Fruit fly (Drosophila melanogaster) whole organism, adult: Measurements from ENCODE around the gene CG5078.

Source experiments
- CG11617 ChIP-seq: fragments of 200-800 bp; sonication (Bioruptor generic); optimal IDR thresholded peaks from 2 replicates; lab custom pipeline; 2017; ENCODE audit warnings: mild to moderate bottlenecking, missing biosample characterization, missing genetic modification reagents, missing genetic modification characterization
- CG12768 ChIP-seq: fragments of 200-800 bp; sonication (Bioruptor generic); optimal IDR thresholded peaks from 2 replicates; lab custom pipeline; 2017; ENCODE audit warnings: missing biosample characterization, missing genetic modification characterization, mild to moderate bottlenecking, moderate library complexity, missing genetic modification reagents
- CG14711 ChIP-seq: fragments of 200-800 bp; sonication (Bioruptor generic); optimal IDR thresholded peaks from 2 replicates; lab custom pipeline; 2018; ENCODE audit warnings: missing biosample characterization, mild to moderate bottlenecking, missing genetic modification characterization, moderate library complexity
- CG1620 ChIP-seq: fragments of 200-800 bp; sonication (Bioruptor generic); optimal IDR thresholded peaks from 2 replicates; lab custom pipeline; 2016; ENCODE audit warnings: missing biosample characterization, missing genetic modification characterization
- CG33017 ChIP-seq: fragments of 200-800 bp; sonication (Bioruptor generic); optimal IDR thresholded peaks from 2 replicates; lab custom pipeline; 2018; ENCODE audit warnings: missing biosample characterization, mild to moderate bottlenecking, missing genetic modification characterization, moderate library complexity
- CG5204 ChIP-seq: fragments of 200-800 bp; sonication (Bioruptor generic); optimal IDR thresholded peaks from 2 replicates; lab custom pipeline; 2016; ENCODE audit warnings: missing biosample characterization, missing genetic modification characterization
- CG7045 ChIP-seq: fragments of 200-800 bp; sonication (Bioruptor generic); optimal IDR thresholded peaks from 2 replicates; lab custom pipeline; 2017; ENCODE audit warnings: missing biosample characterization, mild to moderate bottlenecking, missing genetic modification characterization
- CG7101 ChIP-seq: fragments of 200-800 bp; sonication (Bioruptor generic); optimal IDR thresholded peaks from 2 replicates; lab custom pipeline; 2018; ENCODE audit warnings: missing biosample characterization, mild to moderate bottlenecking, missing genetic modification characterization, moderate library complexity
- Clk ChIP-seq: fragments of 200-800 bp; sonication (Bioruptor generic); optimal IDR thresholded peaks from 2 replicates; lab custom pipeline; 2017; ENCODE audit warnings: missing biosample characterization, missing genetic modification characterization
- Crg-1 ChIP-seq: fragments of 200-800 bp; sonication (Bioruptor generic); optimal IDR thresholded peaks from 2 replicates; lab custom pipeline; 2016; ENCODE audit warnings: missing biosample characterization, missing genetic modification characterization
- Hr96 ChIP-seq: fragments of 200-800 bp; sonication (Bioruptor generic); optimal IDR thresholded peaks from 2 replicates; lab custom pipeline; 2016; ENCODE audit warnings: missing biosample characterization, missing genetic modification characterization
- Mnt ChIP-seq: fragments of 200-800 bp; sonication (Bioruptor generic); optimal IDR thresholded peaks from 2 replicates; lab custom pipeline; 2016; ENCODE audit warnings: missing biosample characterization, mild to moderate bottlenecking, missing genetic modification characterization
- bab1 ChIP-seq: fragments of 200-800 bp; sonication (Bioruptor generic); optimal IDR thresholded peaks from 3 replicates; lab custom pipeline; 2019; ENCODE audit warnings: missing biosample characterization, mild to moderate bottlenecking, missing genetic modification characterization, moderate library complexity
- cic ChIP-seq: fragments of 200-800 bp; sonication (Bioruptor generic); optimal IDR thresholded peaks from 2 replicates; lab custom pipeline; 2017; ENCODE audit warnings: missing biosample characterization, mild to moderate bottlenecking, missing genetic modification characterization, moderate library complexity
- cnc ChIP-seq, 2 experiments: fragments of >200 bp; optimal IDR thresholded peaks; 2 replicates each; lab custom pipeline; 2017
- kay ChIP-seq: fragments of 200-800 bp; sonication (Bioruptor generic); peaks from one replicate; lab custom pipeline; 2016; ENCODE audit warnings: missing biosample characterization, missing genetic modification characterization, borderline replicate concordance
- ovo ChIP-seq: fragments of 200-800 bp; sonication (Bioruptor generic); optimal IDR thresholded peaks from 2 replicates; lab custom pipeline; 2016; ENCODE audit warnings: missing biosample characterization, missing genetic modification characterization
- pad ChIP-seq: fragments of 200-800 bp; sonication (Bioruptor generic); optimal IDR thresholded peaks from 3 replicates; lab custom pipeline; 2017; ENCODE audit warnings: missing biosample characterization, missing genetic modification characterization, mild to moderate bottlenecking, moderate library complexity, missing genetic modification reagents
- tj ChIP-seq: fragments of 200-800 bp; sonication (Bioruptor generic); optimal IDR thresholded peaks from 3 replicates; lab custom pipeline; 2017; ENCODE audit warnings: missing biosample characterization, mild to moderate bottlenecking, missing genetic modification characterization, moderate library complexity
- toe ChIP-seq: fragments of 200-800 bp; sonication (Bioruptor generic); optimal IDR thresholded peaks from 2 replicates; lab custom pipeline; 2016; ENCODE audit warnings: missing biosample characterization, missing genetic modification characterization

The CG5078 gene

DNA sequence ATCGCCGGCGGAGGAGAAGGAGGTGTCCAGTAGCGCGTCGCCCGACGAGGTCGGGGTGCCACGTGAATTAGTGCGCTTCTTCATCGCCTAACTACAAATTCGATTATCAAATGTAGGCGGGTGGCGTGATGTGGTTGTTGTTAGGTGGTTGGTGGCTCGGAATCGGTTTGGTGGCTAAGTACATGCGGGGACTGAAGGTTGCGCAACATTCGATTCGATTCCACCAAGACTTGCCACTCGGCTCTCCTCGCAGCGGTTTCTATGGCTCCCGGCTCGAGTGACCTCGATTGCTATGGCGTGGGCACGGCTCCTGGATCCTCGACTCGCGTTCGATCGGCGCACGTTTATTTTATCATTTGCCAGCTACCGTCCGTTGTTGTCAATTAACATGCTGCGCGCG, 19.9 kb downstream of the CG5078 start:
- no peak for TF ChIP-seq bab1
- TF ChIP-seq toe (GFP tag; lab: Kevin White, UChicago), result no peak
- TF ChIP-seq CG11617 (GFP tag; lab: Kevin White, UChicago), result no peak
- TF ChIP-seq CG33017, result no peak
- no peak for TF ChIP-seq ovo
- TF ChIP-seq cic (GFP tag; lab: Kevin White, UChicago), result no peak
- no peak for TF ChIP-seq tj (GFP tag; lab: Kevin White, UChicago)
- TF ChIP-seq Crg-1 (GFP tag; lab: Kevin White, UChicago), result no peak
- TF ChIP-seq CG14711 (tag; lab: Kevin White, UChicago), result no peak
- TF ChIP-seq kay, result no peak
- TF ChIP-seq pad, result no peak

DNA sequence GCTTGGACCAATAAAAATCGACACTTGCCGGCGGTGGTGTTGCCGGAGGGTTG, 20.1 kb downstream of the CG5078 start, which contains the start of gene Pss:
TSS of gene Pss (minus strand) at position 32 of the 53 bp plus-strand sequence.
- TF ChIP-seq CG7101 (tag; lab: Kevin White, UChicago) (no peak), bab1 (no peak), cic (GFP tag; lab: Kevin White, UChicago) (no peak), Hr96 (no peak), CG11617 (GFP tag; lab: Kevin White, UChicago) (no peak), CG7045 (GFP tag; lab: Kevin White, UChicago) (no peak), Clk (no peak), toe (GFP tag; lab: Kevin White, UChicago) (no peak), CG33017 (no peak), Crg-1 (GFP tag; lab: Kevin White, UChicago) (no peak), CG12768 (GFP tag; lab: Kevin White, UChicago) (no peak), cnc (optimal IDR thresholded peaks at IDR 0.05; lab: Kevin White, UChicago) (no peak), Mnt (no peak), CG14711 (tag; lab: Kevin White, UChicago) (no peak), ovo (no peak), kay (no peak), tj (GFP tag; lab: Kevin White, UChicago) (no peak), CG5204 (GFP tag; lab: Kevin White, UChicago) (no peak), pad (no peak), CG1620 (GFP tag; lab: Kevin White, UChicago) (no peak)

DNA sequence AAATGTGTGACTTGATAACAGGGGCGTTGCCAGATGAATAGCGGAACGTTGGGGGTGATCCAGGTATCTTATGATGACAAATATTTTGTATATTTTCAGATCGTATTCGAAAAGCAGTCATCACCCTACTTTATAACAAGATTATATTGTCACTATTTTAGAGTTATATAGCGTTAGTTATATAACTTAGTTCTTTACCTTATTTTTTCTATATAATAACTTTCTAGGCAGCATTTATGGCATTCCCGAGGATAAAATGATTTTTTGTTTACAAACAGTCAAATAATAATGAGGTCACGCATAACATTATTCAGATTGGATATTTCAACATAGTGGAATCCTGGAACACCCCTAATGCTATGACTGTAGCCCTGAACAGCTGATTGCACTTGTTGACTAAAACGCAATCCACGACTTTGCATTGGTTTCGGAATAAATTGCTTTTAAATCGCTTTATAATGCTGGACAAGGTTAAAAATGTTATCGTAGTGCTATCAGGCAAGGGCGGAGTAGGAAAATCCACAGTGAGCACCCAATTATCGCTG, 20.4 kb downstream of the CG5078 start, which contains the start of gene Nubp2:
TSS of gene Nubp2 (plus strand) at position 381 of the 545 bp plus-strand sequence.
- peak; percentile 94 for TF ChIP-seq Hr96
- TF ChIP-seq tj (GFP tag; lab: Kevin White, UChicago), result peak; percentile 87
- TF ChIP-seq CG5204 (GFP tag; lab: Kevin White, UChicago), result peak; percentile 96
- TF ChIP-seq Crg-1 (GFP tag; lab: Kevin White, UChicago), result peak; percentile 91
- TF ChIP-seq cic (GFP tag; lab: Kevin White, UChicago), result peak; percentile 68
- peak; percentile 86 for TF ChIP-seq pad
- TF ChIP-seq ovo, result peak; percentile 91
- peak; percentile 96 for TF ChIP-seq CG11617 (GFP tag; lab: Kevin White, UChicago)
- TF ChIP-seq Clk, result peak; percentile 90
- TF ChIP-seq CG7045 (GFP tag; lab: Kevin White, UChicago), result peak; percentile 96
- TF ChIP-seq CG1620 (GFP tag; lab: Kevin White, UChicago), result peak; percentile 97
- TF ChIP-seq cnc (optimal IDR thresholded peaks at IDR 0.05; lab: Kevin White, UChicago), result no peak
- peak; percentile 93 for TF ChIP-seq CG12768 (GFP tag; lab: Kevin White, UChicago)
- TF ChIP-seq CG14711 (tag; lab: Kevin White, UChicago), result peak; percentile 88
- peak; percentile 98 for TF ChIP-seq toe (GFP tag; lab: Kevin White, UChicago)
- peak; percentile 58 for TF ChIP-seq kay
- peak; percentile 96 for TF ChIP-seq bab1
- TF ChIP-seq CG7101 (tag; lab: Kevin White, UChicago), result peak; percentile 94
- peak; percentile 92 for TF ChIP-seq Mnt
- peak; percentile 88 for TF ChIP-seq CG33017

DNA sequence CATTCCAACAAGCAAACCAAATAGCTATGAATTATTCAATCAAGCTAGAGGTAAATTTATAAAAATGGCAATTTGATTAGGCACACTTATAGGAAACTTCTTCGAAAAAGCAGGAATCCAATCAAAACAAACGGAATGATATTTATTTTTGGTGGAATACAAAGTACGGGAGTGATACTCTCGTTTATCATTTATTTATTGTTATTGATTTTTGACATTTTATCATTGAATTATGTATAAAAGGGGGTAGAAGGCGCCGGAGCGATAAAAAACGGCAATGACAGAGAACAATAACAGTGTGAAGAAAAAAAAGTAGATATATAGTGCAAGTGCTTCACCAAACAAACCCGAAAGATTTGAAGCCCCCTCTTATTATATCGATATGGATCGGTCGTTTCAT, 24.1 kb downstream of the CG5078 start:
- no peak for TF ChIP-seq Crg-1 (GFP tag; lab: Kevin White, UChicago)
- no peak for TF ChIP-seq cnc (optimal IDR thresholded peaks at IDR 0.05; lab: Kevin White, UChicago)
- TF ChIP-seq kay, result peak; percentile 76
- no peak for TF ChIP-seq Mnt
- TF ChIP-seq cic (GFP tag; lab: Kevin White, UChicago), result no peak
- no peak for TF ChIP-seq CG33017

DNA sequence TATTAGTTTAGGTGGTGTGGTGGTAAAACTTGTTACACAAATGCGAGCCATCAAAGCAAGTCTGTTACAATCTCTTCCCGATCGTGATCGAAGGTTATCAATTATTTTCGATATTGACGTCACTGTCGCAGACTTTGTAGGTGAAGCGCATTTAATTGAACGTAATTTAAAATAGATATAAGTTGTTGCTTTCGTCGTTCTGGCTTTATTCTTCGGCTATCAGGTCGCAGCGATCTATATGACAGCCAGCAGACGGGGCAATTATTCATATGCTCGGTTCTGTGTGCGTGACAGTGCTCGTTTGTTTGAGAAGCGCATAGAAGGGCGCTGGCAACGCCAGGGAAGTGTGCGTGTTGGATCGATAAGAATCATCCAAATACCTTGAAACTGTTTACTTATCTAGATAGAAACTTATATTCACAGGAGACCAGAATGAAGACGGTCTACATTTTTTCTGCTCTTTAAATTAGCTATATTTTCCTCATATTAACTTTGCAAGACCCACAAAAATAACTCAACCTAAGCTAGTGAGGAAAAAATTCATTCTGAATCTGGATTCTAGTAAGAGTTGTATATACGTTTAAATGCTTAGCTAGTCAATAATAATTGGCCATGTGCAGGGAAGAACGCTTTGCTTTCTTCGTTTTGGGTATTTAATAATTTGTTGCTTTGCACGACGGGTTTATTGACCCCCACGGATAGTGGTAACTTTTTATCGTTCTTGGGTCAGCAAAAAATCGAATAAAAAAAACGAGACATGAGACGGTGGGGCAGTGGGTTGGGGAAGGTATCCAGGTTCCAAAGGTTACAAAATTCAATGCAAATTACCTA, 24.7 kb downstream of the CG5078 start:
- TF ChIP-seq toe (GFP tag; lab: Kevin White, UChicago), result no peak
- TF ChIP-seq bab1, result no peak
- peak; percentile 94 for TF ChIP-seq tj (GFP tag; lab: Kevin White, UChicago)

DNA sequence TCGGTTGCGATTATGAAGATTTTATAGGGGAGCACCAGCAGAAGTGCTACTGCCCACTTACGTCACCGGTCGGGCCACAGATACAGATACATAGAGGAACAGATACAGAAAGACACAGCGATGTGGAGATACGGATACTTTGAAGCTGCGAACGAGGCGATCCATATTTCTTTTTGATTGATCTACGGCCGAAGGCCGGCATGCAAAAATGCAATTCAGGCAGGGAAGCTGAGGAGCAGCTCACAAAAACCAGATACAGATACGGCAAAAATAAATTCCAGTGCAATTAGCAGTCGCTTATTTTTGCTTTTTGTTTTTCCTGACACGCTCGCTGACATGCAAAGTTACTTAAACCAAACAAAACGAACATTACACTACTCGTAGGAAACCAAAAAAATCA, 25.4 kb downstream of the CG5078 start:
- TF ChIP-seq Clk, result no peak
- TF ChIP-seq kay, result no peak
- no peak for TF ChIP-seq CG1620 (GFP tag; lab: Kevin White, UChicago)
- no peak for TF ChIP-seq CG7045 (GFP tag; lab: Kevin White, UChicago)
- no peak for TF ChIP-seq CG14711 (tag; lab: Kevin White, UChicago)
- TF ChIP-seq cnc (optimal IDR thresholded peaks at IDR 0.05; lab: Kevin White, UChicago), result no peak
- no peak for TF ChIP-seq CG5204 (GFP tag; lab: Kevin White, UChicago)
- no peak for TF ChIP-seq CG11617 (GFP tag; lab: Kevin White, UChicago)
- TF ChIP-seq CG12768 (GFP tag; lab: Kevin White, UChicago), result no peak
- TF ChIP-seq CG33017, result no peak
- TF ChIP-seq Mnt, result no peak
- no peak for TF ChIP-seq Hr96
- TF ChIP-seq toe (GFP tag; lab: Kevin White, UChicago), result no peak
- TF ChIP-seq bab1, result no peak
- TF ChIP-seq CG7101 (tag; lab: Kevin White, UChicago), result no peak
- TF ChIP-seq cic (GFP tag; lab: Kevin White, UChicago), result no peak
- TF ChIP-seq pad, result no peak
- no peak for TF ChIP-seq ovo
- no peak for TF ChIP-seq tj (GFP tag; lab: Kevin White, UChicago)
